Worm (Caenorhabditis elegans) whole organism, L1 larva: ENCODE measurements around the gene F28H6.8.
A peak's percentile ranks its signal among the peaks of the same experiment; 100 is the strongest.

Experiments
- aha-1 ChIP-seq: fragments of 150-350 bp; optimal IDR thresholded peaks from 2 replicates; lab custom pipeline; 2014; ENCODE audit warnings: missing biosample characterization, missing genetic modification characterization
- ama-1 ChIP-seq: fragments of 150-350 bp; optimal IDR thresholded peaks from 2 replicates; lab custom pipeline; 2014
- ceh-63 ChIP-seq: fragments of 200-800 bp; sonication (Bioruptor generic); optimal IDR thresholded peaks from 2 replicates; lab custom pipeline; 2018; ENCODE audit warnings: mild to moderate bottlenecking, missing genetic modification characterization, missing compliant biosample characterization
- ceh-8 ChIP-seq: fragments of 200-800 bp; sonication (Bioruptor generic); optimal IDR thresholded peaks from 2 replicates; lab custom pipeline; 2018; ENCODE audit warnings: mild to moderate bottlenecking, missing genetic modification characterization, moderate library complexity, missing compliant biosample characterization
- ceh-82 ChIP-seq, 3 experiments: fragments of 150-350 bp in 1 of 3; sonication (generic microtip) in 2 of 3; optimal IDR thresholded peaks; 2 replicates each; lab custom pipeline; 2014 to 2017; ENCODE audit warnings: missing biosample characterization in 3 of 3, missing genetic modification characterization in 3 of 3
- ceh-88 ChIP-seq: fragments of 200-800 bp; sonication (Bioruptor generic); IDR thresholded peaks from 2 replicates; pipeline ENCODE4 v1.3.6; 2022; ENCODE audit warnings: missing genetic modification characterization, missing compliant biosample characterization
- ceh-90 ChIP-seq: sonication (generic microtip); optimal IDR thresholded peaks from 2 replicates; lab custom pipeline; 2016; ENCODE audit warnings: missing genetic modification characterization, missing compliant biosample characterization
- dpl-1 ChIP-seq, 3 experiments: fragments of 150-350 bp in 2 of 3; sonication (generic microtip) in 1 of 3; optimal IDR thresholded peaks; 2 replicates each; lab custom pipeline; 2014 to 2017; ENCODE audit warnings: missing biosample characterization in 3 of 3, missing genetic modification characterization in 3 of 3, missing genetic modification reagents in 3 of 3
- dsc-1 ChIP-seq: sonication (generic microtip); optimal IDR thresholded peaks from 2 replicates; lab custom pipeline; 2016; ENCODE audit warnings: mild to moderate bottlenecking, missing genetic modification characterization, missing compliant biosample characterization
- efl-3 ChIP-seq: fragments of 200-800 bp; sonication (Bioruptor generic); optimal IDR thresholded peaks from 2 replicates; lab custom pipeline; 2018; ENCODE audit warnings: mild to moderate bottlenecking, missing genetic modification characterization, missing compliant biosample characterization
- egl-13 ChIP-seq: sonication (generic microtip); optimal IDR thresholded peaks from 2 replicates; lab custom pipeline; 2016; ENCODE audit warnings: missing genotype, missing genetic modification reagents, missing genetic modification characterization, missing compliant biosample characterization
- egl-27 ChIP-seq, 2 experiments: fragments of 150-350 bp in 1 of 2; sonication (generic microtip); optimal IDR thresholded peaks; 3 replicates each; lab custom pipeline; 2017 to 2018; ENCODE audit warnings: missing biosample characterization in 2 of 2, missing genetic modification characterization in 2 of 2, missing genetic modification reagents in 2 of 2
- elt-2 ChIP-seq: sonication (generic microtip); optimal IDR thresholded peaks from 2 replicates; lab custom pipeline; 2016; ENCODE audit warnings: missing genetic modification characterization, mild to moderate bottlenecking, inconsistent platforms, missing compliant biosample characterization, missing genetic modification reagents
- elt-3 ChIP-seq, 6 experiments: fragments of 150-350 bp in 1 of 6; sonication (generic microtip); optimal IDR thresholded peaks; 2 replicates each; lab custom pipeline; 2017 to 2018; ENCODE audit warnings: missing biosample characterization in 6 of 6, missing genetic modification characterization in 6 of 6, inconsistent platforms in 1 of 6
- ets-5 ChIP-seq: fragments of 200-800 bp; sonication (Bioruptor generic); IDR thresholded peaks from 2 replicates; pipeline ENCODE4 v1.3.6; 2022; ENCODE audit warnings: missing genetic modification characterization, missing compliant biosample characterization
- fkh-10 ChIP-seq: sonication (generic microtip); optimal IDR thresholded peaks from 2 replicates; lab custom pipeline; 2017; ENCODE audit warnings: missing biosample characterization, missing genetic modification reagents, missing genetic modification characterization
- fkh-8 ChIP-seq: sonication (generic microtip); optimal IDR thresholded peaks from 2 replicates; lab custom pipeline; 2016; ENCODE audit warnings: mild to moderate bottlenecking, missing genetic modification characterization, missing compliant biosample characterization
- grh-1 ChIP-seq: fragments of 200-800 bp; sonication (Bioruptor generic); IDR thresholded peaks from 2 replicates; pipeline ENCODE4 v1.3.6; 2022; ENCODE audit warnings: missing genetic modification reagents, missing genetic modification characterization, missing compliant biosample characterization
- hlh-17 ChIP-seq: fragments of 200-800 bp; sonication (Bioruptor generic); optimal IDR thresholded peaks from 2 replicates; lab custom pipeline; 2018; ENCODE audit warnings: missing genetic modification characterization, mild to moderate bottlenecking, missing compliant biosample characterization, moderate library complexity, borderline replicate concordance
- hlh-4 ChIP-seq: sonication (generic microtip); optimal IDR thresholded peaks from 2 replicates; lab custom pipeline; 2016; ENCODE audit warnings: mild to moderate bottlenecking, missing genetic modification characterization, missing compliant biosample characterization
- irx-1 ChIP-seq: sonication (generic microtip); optimal IDR thresholded peaks from 2 replicates; lab custom pipeline; 2016; ENCODE audit warnings: missing genetic modification characterization, missing compliant biosample characterization
- lin-13 ChIP-seq: fragments of 150-350 bp; optimal IDR thresholded peaks from 2 replicates; lab custom pipeline; 2014; ENCODE audit warnings: missing biosample characterization, missing genetic modification reagents, missing genetic modification characterization
- lin-14 ChIP-seq: fragments of 200-800 bp; sonication (Bioruptor generic); optimal IDR thresholded peaks from 2 replicates; lab custom pipeline; 2018; ENCODE audit warnings: mild to moderate bottlenecking, missing genetic modification characterization, moderate library complexity, missing compliant biosample characterization
- lin-15B ChIP-seq: fragments of 150-350 bp; sonication (generic microtip); optimal IDR thresholded peaks from 3 replicates; lab custom pipeline; 2014; ENCODE audit warnings: missing biosample characterization, missing genetic modification characterization
- lin-35 ChIP-seq, 2 experiments: fragments of 150-350 bp; optimal IDR thresholded peaks; 2 replicates each; lab custom pipeline; 2014; ENCODE audit warnings: missing biosample characterization in 2 of 2, missing genetic modification characterization in 2 of 2, missing genetic modification reagents in 2 of 2
- lir-3 ChIP-seq: sonication (generic microtip); optimal IDR thresholded peaks from 2 replicates; lab custom pipeline; 2016; ENCODE audit warnings: mild to moderate bottlenecking, missing genetic modification characterization, moderate library complexity, missing compliant biosample characterization; ENCODE audit not compliant: poor library complexity
- lsy-2 ChIP-seq, 2 experiments: fragments of 150-350 bp; optimal IDR thresholded peaks; 2 replicates each; lab custom pipeline; 2014; ENCODE audit warnings: missing biosample characterization in 2 of 2, missing genetic modification characterization in 2 of 2
- mab-9 ChIP-seq: fragments of 200-800 bp; sonication (Bioruptor generic); IDR thresholded peaks from 2 replicates; pipeline ENCODE4 v1.3.6; 2022; ENCODE audit warnings: missing genetic modification reagents, missing genetic modification characterization, missing compliant biosample characterization
- mdl-1 ChIP-seq, 2 experiments: fragments of 150-350 bp; optimal IDR thresholded peaks; 2 replicates each; lab custom pipeline; 2014 to 2017; ENCODE audit warnings: missing biosample characterization in 2 of 2, missing genetic modification characterization in 2 of 2, inconsistent platforms in 1 of 2
- mef-2 ChIP-seq: fragments of 150-350 bp; optimal IDR thresholded peaks from 2 replicates; lab custom pipeline; 2014; ENCODE audit warnings: missing biosample characterization, missing genetic modification characterization
- mep-1 ChIP-seq: fragments of 150-350 bp; optimal IDR thresholded peaks from 2 replicates; lab custom pipeline; 2014; ENCODE audit warnings: missing biosample characterization, missing genetic modification characterization
- nhr-12 ChIP-seq: sonication (generic microtip); optimal IDR thresholded peaks from 2 replicates; lab custom pipeline; 2017; ENCODE audit warnings: missing biosample characterization, missing genetic modification characterization
- nhr-19 ChIP-seq: fragments of 200-800 bp; sonication (Bioruptor generic); conservative IDR thresholded peaks from 2 replicates; pipeline ENCODE4 v1.3.6; 2022; ENCODE audit warnings: missing genetic modification characterization, missing compliant biosample characterization
- nhr-20 ChIP-seq: sonication (generic microtip); optimal IDR thresholded peaks from 2 replicates; lab custom pipeline; 2016; ENCODE audit warnings: mild to moderate bottlenecking, missing genetic modification characterization, missing compliant biosample characterization
- nhr-237 ChIP-seq: fragments of 150-350 bp; optimal IDR thresholded peaks from 2 replicates; lab custom pipeline; 2014; ENCODE audit warnings: missing biosample characterization, missing genetic modification characterization
- nhr-28 ChIP-seq: fragments of 150-350 bp; optimal IDR thresholded peaks from 2 replicates; lab custom pipeline; 2014; ENCODE audit warnings: missing biosample characterization, missing genetic modification characterization
- nhr-77 ChIP-seq: fragments of 150-350 bp; optimal IDR thresholded peaks from 2 replicates; lab custom pipeline; 2014; ENCODE audit warnings: missing biosample characterization, missing genetic modification characterization
- nhr-84 ChIP-seq: sonication (generic microtip); optimal IDR thresholded peaks from 2 replicates; lab custom pipeline; 2017; ENCODE audit warnings: missing biosample characterization, missing genetic modification characterization
- nhr-85 ChIP-seq: sonication (generic microtip); peaks from one replicate; lab custom pipeline; 2016; ENCODE audit warnings: missing genetic modification characterization, inconsistent platforms, missing compliant biosample characterization
- rnt-1 ChIP-seq: sonication (generic microtip); optimal IDR thresholded peaks from 2 replicates; lab custom pipeline; 2016; ENCODE audit warnings: mild to moderate bottlenecking, missing genetic modification characterization, moderate library complexity, missing compliant biosample characterization
- snpc-4 ChIP-seq: fragments of 150-350 bp; optimal IDR thresholded peaks from 2 replicates; lab custom pipeline; 2014; ENCODE audit warnings: missing biosample characterization, missing genetic modification characterization
- snu-23 ChIP-seq: sonication (generic microtip); optimal IDR thresholded peaks from 2 replicates; lab custom pipeline; 2016; ENCODE audit warnings: missing genetic modification characterization, missing compliant biosample characterization
- swsn-7 ChIP-seq: sonication (generic microtip); optimal IDR thresholded peaks from 2 replicates; lab custom pipeline; 2016; ENCODE audit warnings: missing genetic modification characterization, missing compliant biosample characterization
- tbx-2 ChIP-seq: sonication (generic microtip); optimal IDR thresholded peaks from 2 replicates; lab custom pipeline; 2016; ENCODE audit warnings: missing genetic modification characterization, missing compliant biosample characterization
- tlp-1 ChIP-seq: fragments of 150-350 bp; optimal IDR thresholded peaks from 2 replicates; lab custom pipeline; 2014; ENCODE audit warnings: missing biosample characterization, missing genetic modification characterization
- unc-130 ChIP-seq: fragments of 150-350 bp; optimal IDR thresholded peaks from 2 replicates; lab custom pipeline; 2017; ENCODE audit warnings: missing biosample characterization, missing genetic modification characterization, inconsistent platforms
- unc-62 ChIP-seq: fragments of 150-350 bp; optimal IDR thresholded peaks from 2 replicates; lab custom pipeline; 2014; ENCODE audit warnings: missing biosample characterization, missing genetic modification reagents, missing genetic modification characterization
- unc-86 ChIP-seq: sonication (generic microtip); optimal IDR thresholded peaks from 2 replicates; lab custom pipeline; 2016; ENCODE audit warnings: missing genetic modification characterization, missing compliant biosample characterization
- unc-98 ChIP-seq: fragments of 200-800 bp; sonication (Bioruptor generic); IDR thresholded peaks from 2 replicates; pipeline ENCODE4 v1.3.6; 2022; ENCODE audit warnings: missing genetic modification characterization, missing compliant biosample characterization
- vab-15 ChIP-seq: sonication (generic microtip); optimal IDR thresholded peaks from 2 replicates; lab custom pipeline; 2017; ENCODE audit warnings: missing genotype, mild to moderate bottlenecking, missing genetic modification characterization, missing compliant biosample characterization
- zip-4 ChIP-seq: fragments of 200-800 bp; sonication (Bioruptor generic); optimal IDR thresholded peaks from 2 replicates; lab custom pipeline; 2018; ENCODE audit warnings: mild to moderate bottlenecking, missing genetic modification characterization, moderate library complexity, missing compliant biosample characterization
- ztf-11 ChIP-seq, 2 experiments: sonication (generic microtip); optimal IDR thresholded peaks; 2 replicates each; lab custom pipeline; 2016 to 2017; ENCODE audit warnings: missing genetic modification characterization in 2 of 2, missing biosample characterization in 1 of 2, missing compliant biosample characterization in 1 of 2

The F28H6.8 gene

DNA sequence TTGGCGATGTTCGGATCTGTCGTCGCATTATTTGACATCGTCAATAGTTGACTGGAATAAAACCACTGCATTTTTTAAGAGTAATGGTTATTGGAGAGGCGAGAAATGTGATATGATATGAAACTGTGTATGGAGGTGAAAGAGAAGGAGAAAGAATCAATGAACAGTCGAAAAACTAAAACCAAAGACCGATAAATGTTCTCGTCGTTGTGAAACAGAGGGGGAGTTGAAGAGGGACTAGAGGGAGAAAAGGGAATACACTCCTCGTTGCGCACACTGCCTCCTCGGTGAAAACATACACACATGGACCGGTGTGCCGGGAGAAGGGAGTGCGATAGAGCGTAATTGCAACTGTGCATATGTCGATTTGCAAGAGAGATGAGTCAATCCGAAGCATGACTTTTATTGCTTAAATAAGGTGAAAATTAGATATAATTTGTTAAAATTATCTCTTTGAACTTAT is 35.5 kb upstream of the F28H6.8 start, which contains the start of gene sym-4 (continued):
- TF ChIP-seq lir-3 (tag; lab: Kevin White, UChicago) (peak; percentile 67), ceh-90 (tag; lab: Kevin White, UChicago) (no peak), lin-13 (peak; percentile 90), lin-14 (GFP tag; lab: Kevin White, UChicago) (peak; percentile 98), hlh-17 (GFP tag; lab: Kevin White, UChicago) (no peak), hlh-4 (tag; lab: Kevin White, UChicago) (no peak), mdl-1 (tag; optimal IDR thresholded peaks at IDR 0.05; lab: Kevin White, UChicago) (peak; percentile 5 to 95), nhr-19 (GFP tag; lab: Robert Waterston, UW) (peak; percentile 91), dpl-1 (GFP tag; optimal IDR thresholded peaks at IDR 0.05; lab: Kevin White, UChicago) (peak; percentile 70 to 76 (median 72)), mep-1 (tag; lab: Kevin White, UChicago) (peak; percentile 96), elt-2 (tag; lab: Kevin White, UChicago) (peak; percentile 83), rnt-1 (tag; lab: Kevin White, UChicago) (peak; percentile 83), fkh-8 (tag; lab: Kevin White, UChicago) (peak; percentile 86), ceh-88 (peak; percentile 44; the same call in 1 of the 2 replicates), aha-1 (tag; lab: Kevin White, UChicago) (no peak), unc-98 (GFP tag; lab: Robert Waterston, UW) (no peak), elt-3 (tag; optimal IDR thresholded peaks at IDR 0.05; lab: Kevin White, UChicago) (peak in 5 of 6 experiments; percentile 17 to 97 (median 90)), nhr-12 (no peak), lin-15B (tag; lab: Kevin White, UChicago) (peak; percentile 86), ztf-11 (tag; optimal IDR thresholded peaks at IDR 0.05; lab: Kevin White, UChicago) (peak in 1 of 2 experiments; percentile 58), egl-27 (tag; optimal IDR thresholded peaks at IDR 0.05; lab: Kevin White, UChicago) (peak in 1 of 2 experiments; percentile 50), ama-1 (lab: Kevin White, UChicago) (no peak), ceh-82 (tag; optimal IDR thresholded peaks at IDR 0.05; lab: Kevin White, UChicago) (peak; percentile 73 to 94 (median 78)), dsc-1 (tag; lab: Kevin White, UChicago) (peak; percentile 86), snu-23 (GFP tag; lab: Kevin White, UChicago) (peak; percentile 98), mab-9 (GFP tag; lab: Robert Waterston, UW) (peak; percentile 28; the same call in 1 of the 2 replicates), egl-13 (peak; percentile 61), ets-5 (GFP tag; lab: Robert Waterston, UW) (no peak), lsy-2 (tag; optimal IDR thresholded peaks at IDR 0.05; lab: Kevin White, UChicago) (peak; percentile 79 to 89), nhr-77 (tag; lab: Kevin White, UChicago) (peak; percentile 94), tlp-1 (tag; lab: Kevin White, UChicago) (no peak), lin-35 (GFP tag; optimal IDR thresholded peaks at IDR 0.05; lab: Kevin White, UChicago) (peak; percentile 82 to 92), ceh-63 (GFP tag; lab: Kevin White, UChicago) (no peak), vab-15 (tag; lab: Kevin White, UChicago) (peak; percentile 85), unc-62 (GFP tag; lab: Kevin White, UChicago) (no peak), tbx-2 (tag; lab: Kevin White, UChicago) (peak; percentile 90), ceh-8 (GFP tag; lab: Kevin White, UChicago) (peak; percentile 57), snpc-4 (tag; lab: Kevin White, UChicago) (peak; percentile 79), swsn-7 (tag; lab: Kevin White, UChicago) (peak; percentile 90), fkh-10 (peak; percentile 67), mef-2 (tag; lab: Kevin White, UChicago) (no peak), unc-86 (tag; lab: Kevin White, UChicago) (peak; percentile 81), nhr-28 (tag; lab: Kevin White, UChicago) (no peak), nhr-84 (tag; lab: Kevin White, UChicago) (no peak), zip-4 (peak; percentile 22), irx-1 (tag; lab: Kevin White, UChicago) (peak; percentile 75), nhr-20 (tag; lab: Kevin White, UChicago) (peak; percentile 96), grh-1 (GFP tag; lab: Robert Waterston, UW) (peak; percentile 92), nhr-85 (peak; percentile 94), unc-130 (tag; lab: Kevin White, UChicago) (peak; percentile 66), nhr-237 (peak; percentile 95), efl-3 (GFP tag; lab: Kevin White, UChicago) (no peak)
